Worm (Caenorhabditis elegans) whole organism, young adult: ENCODE data around the gene acc-4.
A peak's percentile ranks its signal among the peaks of the same experiment; 100 is the strongest.

Experiments used
- B0261.1 ChIP-seq: sonication (generic microtip); optimal IDR thresholded peaks from 2 replicates; lab custom pipeline; 2016; ENCODE audit warnings: mild to moderate bottlenecking, missing genetic modification characterization, moderate library complexity, missing compliant biosample characterization
- C06A6.2 ChIP-seq: fragments of 200-800 bp; sonication (Bioruptor generic); conservative IDR thresholded peaks from 2 replicates; pipeline ENCODE4 v1.3.6; 2022; ENCODE audit warnings: missing genetic modification characterization, missing compliant biosample characterization
- F10E7.11 ChIP-seq: sonication (generic microtip); optimal IDR thresholded peaks from 2 replicates; lab custom pipeline; 2017; ENCODE audit warnings: mild to moderate bottlenecking, missing genetic modification characterization, moderate library complexity, missing compliant biosample characterization
- F33H1.4 ChIP-seq: fragments of 200-800 bp; sonication (Bioruptor generic); IDR thresholded peaks from 2 replicates; pipeline ENCODE4 v1.3.6; 2022; ENCODE audit warnings: missing genetic modification reagents, missing genetic modification characterization, missing compliant biosample characterization
- F55B11.4 ChIP-seq: sonication (generic microtip); optimal IDR thresholded peaks from 2 replicates; lab custom pipeline; 2016; ENCODE audit warnings: missing compliant biosample characterization, missing genetic modification characterization, borderline replicate concordance; ENCODE audit not compliant: insufficient read depth
- F57C9.4 ChIP-seq: sonication (generic microtip); optimal IDR thresholded peaks from 2 replicates; lab custom pipeline; 2017; ENCODE audit warnings: mild to moderate bottlenecking, missing genetic modification characterization, missing compliant biosample characterization
- K11D2.4 ChIP-seq: fragments of 200-800 bp; sonication (Bioruptor generic); IDR thresholded peaks from 2 replicates; pipeline ENCODE4 v1.3.6; 2022; ENCODE audit warnings: missing genetic modification reagents, missing genetic modification characterization, missing compliant biosample characterization
- T07F8.4 ChIP-seq: sonication (generic microtip); optimal IDR thresholded peaks from 2 replicates; lab custom pipeline; 2016; ENCODE audit warnings: mild to moderate bottlenecking, missing genetic modification characterization, moderate library complexity, missing compliant biosample characterization
- Y53F4B.3 ChIP-seq: fragments of 200-800 bp; sonication (Bioruptor generic); IDR thresholded peaks from 2 replicates; pipeline ENCODE4 v1.3.6; 2022; ENCODE audit warnings: missing genetic modification reagents, missing genetic modification characterization, missing compliant biosample characterization
- akir-1 ChIP-seq: fragments of 200-800 bp; sonication (Bioruptor generic); optimal IDR thresholded peaks from 2 replicates; lab custom pipeline; 2018; ENCODE audit warnings: mild to moderate bottlenecking, missing genetic modification characterization, moderate library complexity, missing compliant biosample characterization
- attf-3 ChIP-seq: fragments of 200-800 bp; sonication (Bioruptor generic); conservative IDR thresholded peaks from 2 replicates; pipeline ENCODE4 v1.3.6; 2022; ENCODE audit warnings: missing genetic modification reagents, missing genetic modification characterization, missing compliant biosample characterization
- attf-5 ChIP-seq: fragments of 200-800 bp; sonication (Bioruptor generic); optimal IDR thresholded peaks from 2 replicates; lab custom pipeline; 2018; ENCODE audit warnings: mild to moderate bottlenecking, missing genetic modification characterization, missing compliant biosample characterization
- bed-2 ChIP-seq: fragments of 200-800 bp; sonication (Bioruptor generic); IDR thresholded peaks from 2 replicates; pipeline ENCODE4 v1.3.6; 2022; ENCODE audit warnings: missing genetic modification reagents, missing genetic modification characterization, missing compliant biosample characterization
- ceh-58 ChIP-seq: fragments of 200-800 bp; sonication (Bioruptor generic); IDR thresholded peaks from 2 replicates; pipeline ENCODE4 v1.3.6; 2022; ENCODE audit warnings: missing genetic modification characterization, missing compliant biosample characterization
- ceh-79 ChIP-seq: sonication (generic microtip); optimal IDR thresholded peaks from 2 replicates; lab custom pipeline; 2017; ENCODE audit warnings: mild to moderate bottlenecking, missing genetic modification characterization, missing compliant biosample characterization
- egl-18 ChIP-seq: fragments of 200-800 bp; sonication (Bioruptor generic); IDR thresholded peaks from 2 replicates; pipeline ENCODE4 v1.3.6; 2022; ENCODE audit warnings: missing genetic modification reagents, missing genetic modification characterization, missing compliant biosample characterization
- egl-44 ChIP-seq: fragments of 200-800 bp; sonication (Bioruptor generic); IDR thresholded peaks from 2 replicates; pipeline ENCODE4 v1.3.6; 2022; ENCODE audit warnings: missing genetic modification reagents, missing genetic modification characterization, missing compliant biosample characterization
- egrh-3 ChIP-seq: fragments of 200-800 bp; sonication (Bioruptor generic); IDR thresholded peaks from 2 replicates; pipeline ENCODE4 v1.3.6; 2022; ENCODE audit warnings: missing genetic modification reagents, missing genetic modification characterization, missing compliant biosample characterization
- gei-17 ChIP-seq: fragments of 200-800 bp; sonication (Bioruptor generic); optimal IDR thresholded peaks from 2 replicates; lab custom pipeline; 2018; ENCODE audit warnings: mild to moderate bottlenecking, missing genetic modification characterization, missing compliant biosample characterization
- hlh-26 ChIP-seq: fragments of 200-800 bp; sonication (Bioruptor generic); conservative IDR thresholded peaks from 2 replicates; pipeline ENCODE4 v1.3.6; 2022; ENCODE audit warnings: missing genetic modification reagents, missing genetic modification characterization, missing compliant biosample characterization
- hmg-1.2 ChIP-seq: fragments of 200-800 bp; sonication (Bioruptor generic); IDR thresholded peaks from 2 replicates; pipeline ENCODE4 v1.3.6; 2022; ENCODE audit warnings: missing genetic modification reagents, missing genetic modification characterization, missing compliant biosample characterization
- hmg-20 ChIP-seq: fragments of 200-800 bp; sonication (Bioruptor generic); IDR thresholded peaks from 2 replicates; pipeline ENCODE4 v1.3.6; 2022; ENCODE audit warnings: missing genetic modification reagents, missing genetic modification characterization, missing compliant biosample characterization
- lag-1 ChIP-seq: fragments of 200-800 bp; sonication (Bioruptor generic); IDR thresholded peaks from 2 replicates; pipeline ENCODE4 v1.3.6; 2022; ENCODE audit warnings: missing genetic modification reagents, missing genetic modification characterization, missing compliant biosample characterization
- lin-35 ChIP-seq, 3 experiments: fragments of 150-350 bp in 2 of 3; sonication (generic microtip) in 1 of 3; optimal IDR thresholded peaks; 2 replicates each; lab custom pipeline; 2014 to 2018; ENCODE audit warnings: missing biosample characterization in 3 of 3, missing genetic modification characterization in 3 of 3, missing genetic modification reagents in 3 of 3
- lin-40 ChIP-seq: sonication (generic microtip); optimal IDR thresholded peaks from 2 replicates; lab custom pipeline; 2016; ENCODE audit warnings: missing genetic modification characterization, mild to moderate bottlenecking, missing compliant biosample characterization, missing genotype, missing genetic modification reagents
- lir-1 ChIP-seq: fragments of 200-800 bp; sonication (Bioruptor generic); conservative IDR thresholded peaks from 2 replicates; pipeline ENCODE4 v1.3.6; 2022; ENCODE audit warnings: missing genetic modification reagents, missing genetic modification characterization, missing compliant biosample characterization
- lsl-1 ChIP-seq: fragments of 200-800 bp; sonication (Bioruptor generic); optimal IDR thresholded peaks from 2 replicates; lab custom pipeline; 2018; ENCODE audit warnings: mild to moderate bottlenecking, missing genetic modification characterization, moderate library complexity, missing compliant biosample characterization
- lsy-27 ChIP-seq: sonication (generic microtip); optimal IDR thresholded peaks from 2 replicates; lab custom pipeline; 2017; ENCODE audit warnings: missing genetic modification characterization, mild to moderate bottlenecking, missing compliant biosample characterization, antibody characterized with exemption, missing genotype, borderline replicate concordance; ENCODE audit not compliant: insufficient read depth
- madf-10 ChIP-seq: sonication (generic microtip); optimal IDR thresholded peaks from 2 replicates; lab custom pipeline; 2016; ENCODE audit warnings: mild to moderate bottlenecking, missing genetic modification characterization, missing compliant biosample characterization
- madf-3 ChIP-seq: fragments of 200-800 bp; sonication (Bioruptor generic); IDR thresholded peaks from 2 replicates; pipeline ENCODE4 v1.3.6; 2022; ENCODE audit warnings: missing genetic modification reagents, missing genetic modification characterization, missing compliant biosample characterization
- mes-4 ChIP-seq: sonication (generic microtip); optimal IDR thresholded peaks from 2 replicates; lab custom pipeline; 2016; ENCODE audit warnings: missing genotype, missing genetic modification characterization, missing compliant biosample characterization
- mxl-1 ChIP-seq: sonication (generic microtip); optimal IDR thresholded peaks from 2 replicates; lab custom pipeline; 2016; ENCODE audit warnings: missing genetic modification characterization, missing compliant biosample characterization
- nfya-1 ChIP-seq: sonication (generic microtip); optimal IDR thresholded peaks from 2 replicates; lab custom pipeline; 2017; ENCODE audit warnings: antibody characterized with exemption, missing compliant biosample characterization, missing genetic modification characterization, borderline replicate concordance; ENCODE audit not compliant: insufficient read depth
- nhr-179 ChIP-seq: sonication (generic microtip); optimal IDR thresholded peaks from 2 replicates; lab custom pipeline; 2016; ENCODE audit warnings: mild to moderate bottlenecking, missing genetic modification characterization, missing compliant biosample characterization
- nhr-90 ChIP-seq: sonication (generic microtip); optimal IDR thresholded peaks from 2 replicates; lab custom pipeline; 2016; ENCODE audit warnings: missing genotype, mild to moderate bottlenecking, missing genetic modification characterization, missing compliant biosample characterization
- pbrm-1 ChIP-seq: fragments of 200-800 bp; sonication (Bioruptor generic); IDR thresholded peaks from 2 replicates; pipeline ENCODE4 v1.3.6; 2022; ENCODE audit warnings: missing genetic modification reagents, missing genetic modification characterization, missing compliant biosample characterization
- rcor-1 ChIP-seq: fragments of 200-800 bp; sonication (Bioruptor generic); IDR thresholded peaks from 2 replicates; pipeline ENCODE4 v1.3.6; 2022; ENCODE audit warnings: missing genetic modification reagents, missing genetic modification characterization, missing compliant biosample characterization
- rec-8 ChIP-seq, 2 experiments: sonication (generic microtip); optimal IDR thresholded peaks; 2 replicates each; lab custom pipeline; 2016; ENCODE audit warnings: mild to moderate bottlenecking in 2 of 2, missing genetic modification characterization in 2 of 2, missing genetic modification reagents in 2 of 2, missing genotype in 2 of 2, missing biosample characterization in 1 of 2, missing compliant biosample characterization in 1 of 2, moderate library complexity in 1 of 2
- rpc-1 ChIP-seq, 2 experiments: fragments of 150-350 bp in 1 of 2; sonication (generic microtip) in 1 of 2; optimal IDR thresholded peaks; 2 replicates each; lab custom pipeline; 2014 to 2018; ENCODE audit warnings: missing biosample characterization in 1 of 2, missing genetic modification characterization in 1 of 2, missing genetic modification reagents in 1 of 2, missing genotype in 1 of 2
- sea-2 ChIP-seq: fragments of 200-800 bp; sonication (Bioruptor generic); IDR thresholded peaks from 2 replicates; pipeline ENCODE4 v1.3.6; 2022; ENCODE audit warnings: missing genetic modification characterization, missing compliant biosample characterization
- snpc-1.3 ChIP-seq: sonication (generic microtip); optimal IDR thresholded peaks from 2 replicates; lab custom pipeline; 2017; ENCODE audit warnings: missing genetic modification characterization, mild to moderate bottlenecking, missing compliant biosample characterization, antibody characterized with exemption, moderate library complexity, missing genotype, missing genetic modification reagents; ENCODE audit not compliant: insufficient read depth
- snpc-3.4 ChIP-seq: sonication (generic microtip); optimal IDR thresholded peaks from 2 replicates; lab custom pipeline; 2017; ENCODE audit warnings: missing genetic modification characterization, mild to moderate bottlenecking, missing compliant biosample characterization, antibody characterized with exemption, moderate library complexity, missing genotype, missing genetic modification reagents
- tbp1 ChIP-seq: fragments of 200-800 bp; sonication (Bioruptor generic); optimal IDR thresholded peaks from 2 replicates; lab custom pipeline; 2018; ENCODE audit warnings: mild to moderate bottlenecking, missing genetic modification characterization, missing compliant biosample characterization
- tlf-1 ChIP-seq: fragments of 200-800 bp; sonication (Bioruptor generic); optimal IDR thresholded peaks from 2 replicates; lab custom pipeline; 2018; ENCODE audit warnings: mild to moderate bottlenecking, missing genetic modification characterization, missing compliant biosample characterization
- unc-130 ChIP-seq: sonication (generic microtip); optimal IDR thresholded peaks from 2 replicates; lab custom pipeline; 2016; ENCODE audit warnings: missing genetic modification reagents, missing genetic modification characterization, missing compliant biosample characterization
- ztf-18 ChIP-seq: sonication (generic microtip); optimal IDR thresholded peaks from 2 replicates; lab custom pipeline; 2016; ENCODE audit warnings: missing genotype, mild to moderate bottlenecking, missing genetic modification characterization, missing compliant biosample characterization
- ztf-22 ChIP-seq: fragments of 200-800 bp; sonication (Bioruptor generic); optimal IDR thresholded peaks from 2 replicates; lab custom pipeline; 2018; ENCODE audit warnings: mild to moderate bottlenecking, missing genetic modification characterization, moderate library complexity, missing compliant biosample characterization

The acc-4 gene

DNA sequence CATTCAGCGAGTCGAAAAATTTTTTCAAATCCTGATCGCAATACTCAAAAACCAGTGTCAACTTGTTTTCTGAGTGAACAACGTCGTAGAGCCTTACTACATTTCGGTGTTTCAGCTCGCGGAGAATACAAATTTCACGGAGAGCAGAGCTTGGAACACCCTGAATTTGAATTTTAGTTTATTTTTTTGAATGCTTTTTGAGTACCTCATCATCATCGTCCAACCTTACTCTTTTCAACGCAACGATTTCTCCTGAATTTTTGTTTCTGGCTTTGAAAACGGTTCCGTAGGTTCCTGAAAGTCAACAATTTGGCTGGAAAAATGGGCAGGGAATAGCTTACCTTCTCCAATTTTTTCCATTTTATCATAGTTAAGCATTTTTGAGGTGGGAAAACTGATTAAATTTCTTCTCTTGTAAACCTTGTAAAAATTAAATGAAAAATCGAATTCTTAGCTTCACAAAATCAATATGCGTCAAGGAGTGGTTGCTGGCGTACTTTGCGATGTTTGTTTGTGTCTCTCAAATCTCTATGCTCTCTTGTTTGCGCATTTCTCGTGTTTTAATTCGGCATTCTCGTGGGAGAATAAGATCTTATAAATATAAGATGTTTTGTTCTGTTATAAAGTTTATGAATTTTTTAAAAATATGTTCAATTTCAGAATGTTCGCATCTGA lies 17.9 kb downstream of the acc-4 start, which contains the start of gene cdk-5 (continued):
- TF ChIP-seq snpc-3.4 (tag; lab: Kevin White, UChicago) = peak; percentile 72
- TF ChIP-seq B0261.1 (tag; lab: Kevin White, UChicago) = no peak
- TF ChIP-seq bed-2 (GFP tag; lab: Robert Waterston, UW) = no peak
- TF ChIP-seq lir-1 (GFP tag; lab: Robert Waterston, UW) = no peak
- TF ChIP-seq F33H1.4 (GFP tag; lab: Robert Waterston, UW) = peak; percentile 75
- no peak for TF ChIP-seq rpc-1 (optimal IDR thresholded peaks at IDR 0.05; lab: Kevin White, UChicago)
- TF ChIP-seq rpc-1 (tag; optimal IDR thresholded peaks at IDR 0.05; lab: Kevin White, UChicago) = no peak
- no peak for TF ChIP-seq ztf-22 (GFP tag; lab: Kevin White, UChicago)
- TF ChIP-seq F55B11.4 (tag; lab: Kevin White, UChicago) = no peak
- TF ChIP-seq gei-17 (GFP tag; lab: Kevin White, UChicago) = peak; percentile 30
- no peak for TF ChIP-seq F57C9.4 (tag; lab: Kevin White, UChicago)
- peak; percentile 69 for TF ChIP-seq K11D2.4 (GFP tag; lab: Robert Waterston, UW)
- peak; percentile 87 for TF ChIP-seq lin-40 (tag; lab: Kevin White, UChicago)
- TF ChIP-seq mxl-1 (tag; lab: Kevin White, UChicago) = no peak
- TF ChIP-seq ztf-18 = peak; percentile 96
- no peak for TF ChIP-seq madf-3 (GFP tag; lab: Robert Waterston, UW)
- TF ChIP-seq attf-5 = peak; percentile 18
- peak; percentile 15 for TF ChIP-seq madf-10
- TF ChIP-seq rec-8 (tag; optimal IDR thresholded peaks at IDR 0.05; lab: Kevin White, UChicago) = no peak
- TF ChIP-seq attf-3 (GFP tag; lab: Robert Waterston, UW) = no peak
- TF ChIP-seq lsy-27 = no peak
- no peak for TF ChIP-seq hlh-26 (GFP tag; lab: Robert Waterston, UW)
- peak; percentile 68 for TF ChIP-seq tlf-1 (GFP tag; lab: Kevin White, UChicago)
- no peak for TF ChIP-seq ceh-79 (tag; lab: Kevin White, UChicago)
- TF ChIP-seq hmg-20 = no peak
- TF ChIP-seq hmg-1.2 = peak; percentile 99
- peak; percentile 67 for TF ChIP-seq rcor-1 (GFP tag; lab: Robert Waterston, UW)
- TF ChIP-seq Y53F4B.3 (GFP tag; lab: Robert Waterston, UW) = no peak
- no peak for TF ChIP-seq sea-2 (GFP tag; lab: Robert Waterston, UW)
- no peak for TF ChIP-seq unc-130
- TF ChIP-seq egl-44 (GFP tag; lab: Robert Waterston, UW) = no peak
- no peak for TF ChIP-seq nhr-179
- no peak for TF ChIP-seq nfya-1 (tag; lab: Kevin White, UChicago)
- TF ChIP-seq lin-35 (GFP tag; optimal IDR thresholded peaks at IDR 0.05; lab: Kevin White, UChicago) = peak in 1 of 3 experiments; percentile 82
- no peak for TF ChIP-seq ceh-58 (GFP tag; lab: Robert Waterston, UW)
- TF ChIP-seq snpc-1.3 = peak; percentile 24
- peak; percentile 51 for TF ChIP-seq tbp1
- no peak for TF ChIP-seq F10E7.11
- no peak for TF ChIP-seq egrh-3
- no peak for TF ChIP-seq nhr-90 (tag; lab: Kevin White, UChicago)
- TF ChIP-seq mes-4 = no peak
- TF ChIP-seq akir-1 (GFP tag; lab: Kevin White, UChicago) = no peak
- peak; percentile 51 for TF ChIP-seq lsl-1 (GFP tag; lab: Kevin White, UChicago)
- no peak for TF ChIP-seq lag-1 (GFP tag; lab: Robert Waterston, UW)
- no peak for TF ChIP-seq C06A6.2 (GFP tag; lab: Robert Waterston, UW)
- TF ChIP-seq pbrm-1 (GFP tag; lab: Robert Waterston, UW) = peak; percentile 77; the same call in 1 of the 2 replicates
- TF ChIP-seq T07F8.4 = no peak
- no peak for TF ChIP-seq egl-18 (GFP tag; lab: Robert Waterston, UW)
